Fruit fly (Drosophila melanogaster): Measurements from ENCODE around the gene Sema1a.
A peak's percentile ranks its signal among the peaks of the same experiment; 100 is the strongest.

Gene Sema1a

DNA sequence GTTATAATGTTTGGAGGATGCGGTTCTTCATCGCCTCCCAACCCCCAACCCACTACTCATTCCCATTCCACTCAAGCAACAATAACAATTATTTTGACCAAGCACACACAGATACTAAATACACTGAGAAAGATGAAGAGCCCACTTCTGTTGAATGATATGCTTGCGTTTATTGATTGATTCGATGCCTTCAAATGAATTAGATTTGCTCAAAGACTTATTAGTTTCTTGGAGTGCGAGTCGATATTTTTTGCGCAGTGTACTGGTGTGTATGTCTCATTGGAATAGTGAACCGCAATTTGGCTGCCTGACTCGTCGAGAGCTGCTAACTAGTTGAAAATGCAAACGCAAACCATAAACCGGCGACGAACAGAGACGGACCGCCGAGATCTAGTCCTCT, 68.9 kb downstream of the Sema1a start (continued):
- peak; percentile 14 for TF ChIP-seq CG15269 (tag; optimal IDR thresholded peaks at IDR 0.05)
- TF ChIP-seq CG14014 (GFP tag; IDR thresholded peaks at IDR 0.05): 0 out of 2 replicates have a peak, but pooled peaks have one; percentile 23
- peak; percentile 47 for TF ChIP-seq CG2678 (tag; optimal IDR thresholded peaks at IDR 0.05)
- TF ChIP-seq Fer3 (tag; optimal IDR thresholded peaks at IDR 0.05): peak; percentile 1
- TF ChIP-seq CG6654 (GFP tag; optimal IDR thresholded peaks at IDR 0.05): no peak
- peak; percentile 23 for TF ChIP-seq CG7786 (GFP tag; optimal IDR thresholded peaks at IDR 0.05)
- no peak for TF ChIP-seq aop (GFP tag; IDR thresholded peaks at IDR 0.05)
- peak; percentile 85 for TF ChIP-seq sens (GFP tag)
- TF ChIP-seq hth (optimal IDR thresholded peaks at IDR 0.05): no peak
- no peak for TF ChIP-seq CG11093 (GFP tag; IDR thresholded peaks at IDR 0.05)
- TF ChIP-seq Max (GFP tag; optimal IDR thresholded peaks at IDR 0.05): peak; percentile 0
- TF ChIP-seq CG15696 (tag; optimal IDR thresholded peaks at IDR 0.05): no peak
- 0 out of 2 replicates have a peak, but pooled peaks have one; percentile 44 for TF ChIP-seq HLH3B (GFP tag; IDR thresholded peaks at IDR 0.05)
- TF ChIP-seq prd (optimal IDR thresholded peaks at IDR 0.05): no peak
- peak; percentile 41; the same call in 2 of the 3 replicates for TF ChIP-seq prd (GFP tag; IDR thresholded peaks at IDR 0.05)
- TF ChIP-seq bsh (GFP tag; optimal IDR thresholded peaks at IDR 0.05): peak in 1 of 2 experiments; percentile 43
- no peak for TF ChIP-seq nerfin-2 (GFP tag; IDR thresholded peaks at IDR 0.05; ENCODE audit: partially characterized antibody)
- TF ChIP-seq vvl (GFP tag; IDR thresholded peaks at IDR 0.05): 0 out of 2 replicates have a peak, but pooled peaks have one; percentile 18
- peak; percentile 10 for TF ChIP-seq kay (GFP tag; optimal IDR thresholded peaks at IDR 0.05)
- TF ChIP-seq hkb (optimal IDR thresholded peaks at IDR 0.05): no peak
- peak; percentile 55; the same call in 1 of the 2 replicates for TF ChIP-seq hkb (GFP tag; IDR thresholded peaks at IDR 0.05)
- TF ChIP-seq CG8388 (GFP tag; optimal IDR thresholded peaks at IDR 0.05): peak; percentile 17
- peak; percentile 27; the same call in 1 of the 2 replicates for TF ChIP-seq CG17328 (GFP tag; IDR thresholded peaks at IDR 0.05)
- TF ChIP-seq unpg (GFP tag; optimal IDR thresholded peaks at IDR 0.05): peak; percentile 53
- no peak for TF ChIP-seq CG9932 (GFP tag; IDR thresholded peaks at IDR 0.05)
- TF ChIP-seq az2 (GFP tag; optimal IDR thresholded peaks at IDR 0.05): no peak
- TF ChIP-seq Ravus (GFP tag; IDR thresholded peaks at IDR 0.05): no peak
- TF ChIP-seq salm (tag; optimal IDR thresholded peaks at IDR 0.05): no peak
- peak; percentile 21 for TF ChIP-seq CG30403 (GFP tag; optimal IDR thresholded peaks at IDR 0.05)
- peak; percentile 19 for TF ChIP-seq emc (GFP tag; optimal IDR thresholded peaks at IDR 0.05)
- TF ChIP-seq CG33213 (GFP tag; optimal IDR thresholded peaks at IDR 0.05): peak; percentile 23
- no peak for TF ChIP-seq Eip74EF (GFP tag; optimal IDR thresholded peaks at IDR 0.05)
- no peak for TF ChIP-seq CG2199 (GFP tag; IDR thresholded peaks at IDR 0.05)
- TF ChIP-seq CHES-1-like (GFP tag; optimal IDR thresholded peaks at IDR 0.05): no peak
- TF ChIP-seq CG9727 (GFP tag; optimal IDR thresholded peaks at IDR 0.05): peak; percentile 30
- TF ChIP-seq gcm (GFP tag; optimal IDR thresholded peaks at IDR 0.05): no peak
- peak; percentile 42 for TF ChIP-seq fd96Cb (tag; optimal IDR thresholded peaks at IDR 0.05)
- peak; percentile 4 for TF ChIP-seq Fer1 (GFP tag; optimal IDR thresholded peaks at IDR 0.05)
- no peak for TF ChIP-seq Dek (tag; optimal IDR thresholded peaks at IDR 0.05)
- no peak for TF ChIP-seq Sin3A (optimal IDR thresholded peaks at IDR 0.05)
- TF ChIP-seq cad (GFP tag; optimal IDR thresholded peaks at IDR 0.05): no peak
- no peak for TF ChIP-seq kah (GFP tag; optimal IDR thresholded peaks at IDR 0.05)
- peak; percentile 35; the same call in 1 of the 2 replicates for TF ChIP-seq ranshi (GFP tag; IDR thresholded peaks at IDR 0.05)
- no peak for TF ChIP-seq CG10565 (GFP tag; optimal IDR thresholded peaks at IDR 0.05)
- TF ChIP-seq CG13287 (GFP tag; IDR thresholded peaks at IDR 0.05; ENCODE audit: partially characterized antibody): no peak
- 0 out of 2 replicates have a peak, but pooled peaks have one; percentile 33 for TF ChIP-seq seq (GFP tag; IDR thresholded peaks at IDR 0.05)
- TF ChIP-seq CG8924 (tag; optimal IDR thresholded peaks at IDR 0.05): peak; percentile 9
- peak; percentile 19; the same call in 1 of the 3 replicates for TF ChIP-seq row (GFP tag; IDR thresholded peaks at IDR 0.05)
- TF ChIP-seq Ada2b (GFP tag; IDR thresholded peaks at IDR 0.05): peak; percentile 38; the same call in 1 of the 2 replicates
- no peak for TF ChIP-seq Doc3 (GFP tag; IDR thresholded peaks at IDR 0.05; ENCODE audit: partially characterized antibody)
- peak; percentile 47; the same call in 1 of the 2 replicates for TF ChIP-seq CG10366 (GFP tag; IDR thresholded peaks at IDR 0.05)
- peak; percentile 47 for TF ChIP-seq slp2 (GFP tag; optimal IDR thresholded peaks at IDR 0.05)

Measured in whole organism, embryonic.